Worm (Caenorhabditis elegans): ENCODE data around the gene fip-1.

fip-1 gene

DNA sequence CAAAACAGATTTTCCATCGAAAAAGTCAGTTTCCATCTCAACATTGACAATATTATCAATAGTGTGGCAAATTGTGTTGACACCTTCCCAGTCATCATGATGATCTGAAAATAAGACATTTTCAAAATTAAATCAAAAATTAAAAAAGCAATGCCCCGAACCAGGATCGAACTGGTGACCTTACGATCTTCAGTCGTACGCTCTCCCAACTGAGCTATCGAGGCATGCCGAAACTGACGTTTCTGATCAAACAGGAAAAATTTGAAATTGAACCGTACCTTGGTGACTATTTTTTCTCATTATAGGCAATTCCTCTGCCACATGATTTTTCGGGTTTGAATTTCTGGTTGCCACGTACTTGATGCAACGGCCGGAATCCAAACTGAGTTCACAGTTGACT is 13.9 kb downstream of the fip-1 start (continued):
- TF ChIP-seq F26F4.8 (GFP tag; conservative IDR thresholded peaks at IDR 0.05) (0 out of 2 replicates have a peak, but pooled peaks have one; percentile 36), spr-3 (GFP tag; optimal IDR thresholded peaks at IDR 0.05) (no peak), lin-38 (GFP tag; IDR thresholded peaks at IDR 0.05) (peak; percentile 44), nhr-111 (GFP tag; optimal IDR thresholded peaks at IDR 0.05) (no peak), nhr-25 (tag; optimal IDR thresholded peaks at IDR 0.05; ENCODE audit: borderline replicate concordance, insufficient read depth) (no peak), vab-7 (GFP tag; IDR thresholded peaks at IDR 0.05) (0 out of 2 replicates have a peak, but pooled peaks have one; percentile 51), Y5F2A.4 (GFP tag; optimal IDR thresholded peaks at IDR 0.05) (no peak), nhr-10 (tag; optimal IDR thresholded peaks at IDR 0.05) (no peak), spr-1 (tag; optimal IDR thresholded peaks at IDR 0.05) (no peak), pha-4 (GFP tag; IDR thresholded peaks at IDR 0.05) (no peak; the same call in 1 of the 2 replicates), pha-4 (tag; optimal IDR thresholded peaks at IDR 0.05) (no peak), arid-1 (GFP tag; conservative IDR thresholded peaks at IDR 0.05) (peak; percentile 42; the same call in 1 of the 2 replicates), ceh-82 (tag; optimal IDR thresholded peaks at IDR 0.05) (no peak), T26A8.4 (GFP tag; IDR thresholded peaks at IDR 0.05) (peak; percentile 35; the same call in 1 of the 2 replicates), Y48G9A.11 (GFP tag; IDR thresholded peaks at IDR 0.05) (peak; percentile 41; the same call in 1 of the 2 replicates), lsy-2 (tag; optimal IDR thresholded peaks at IDR 0.05) (no peak), snpc-1.2 (GFP tag; IDR thresholded peaks at IDR 0.05) (no peak), zfp-2 (tag; optimal IDR thresholded peaks at IDR 0.05) (no peak), dmd-8 (GFP tag; IDR thresholded peaks at IDR 0.05) (0 out of 2 replicates have a peak, but pooled peaks have one; percentile 18), zip-11 (GFP tag; IDR thresholded peaks at IDR 0.05) (no peak), lim-7 (GFP tag; IDR thresholded peaks at IDR 0.05) (peak; percentile 76), ama-1 (optimal IDR thresholded peaks at IDR 0.05) (peak; percentile 77), nhr-11 (tag; optimal IDR thresholded peaks at IDR 0.05) (no peak), egl-43 (GFP tag; IDR thresholded peaks at IDR 0.05) (no peak), dmd-9 (GFP tag; IDR thresholded peaks at IDR 0.05) (no peak)

DNA sequence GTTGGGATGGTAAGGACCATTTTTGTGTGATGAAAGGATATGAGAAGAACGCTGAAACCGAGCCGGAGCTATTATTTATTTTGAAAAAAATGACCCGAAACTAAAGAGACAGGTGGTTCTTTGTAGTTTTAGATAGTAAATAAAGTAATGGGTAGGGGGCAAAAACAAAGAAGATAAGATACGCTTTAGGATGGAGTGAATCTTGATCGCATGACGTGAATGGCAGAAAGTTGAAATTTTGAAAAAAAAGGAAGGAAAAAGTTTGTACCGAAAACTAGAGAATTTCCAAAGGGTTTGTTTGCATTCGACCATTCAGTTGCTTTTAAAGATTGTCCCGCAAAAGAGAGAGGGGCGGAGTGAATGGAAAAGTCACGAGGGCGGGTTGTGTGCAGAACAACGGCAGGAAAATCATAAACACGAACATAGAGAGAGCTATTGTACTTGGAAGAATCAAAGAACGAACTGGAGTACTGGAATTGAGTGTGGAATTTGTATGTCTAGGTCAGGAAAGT is 14.4 kb downstream of the fip-1 start, which contains the start of gene F22B7.9:
Gene F22B7.9 (minus strand): TSS at position 51 of the 512 bp plus-strand sequence.
- TF ChIP-seq R02D3.7 (tag; optimal IDR thresholded peaks at IDR 0.05) (no peak), ceh-62 (tag; optimal IDR thresholded peaks at IDR 0.05) (no peak), lin-38 (GFP tag; IDR thresholded peaks at IDR 0.05) (no peak), aha-1 (tag) (peak; percentile 83), dve-1 (tag; optimal IDR thresholded peaks at IDR 0.05; ENCODE audit: insufficient read depth) (peak; percentile 70), nhr-237 (tag; optimal IDR thresholded peaks at IDR 0.05) (no peak), daf-19 (GFP tag; conservative IDR thresholded peaks at IDR 0.05) (no peak), dpl-1 (GFP tag; optimal IDR thresholded peaks at IDR 0.05) (no peak), nhr-28 (tag; optimal IDR thresholded peaks at IDR 0.05) (peak; percentile 38), nhr-102 (tag; optimal IDR thresholded peaks at IDR 0.05) (no peak), lin-1 (GFP tag; IDR thresholded peaks at IDR 0.05) (no peak), cey-2 (tag; optimal IDR thresholded peaks at IDR 0.05; ENCODE audit: borderline replicate concordance, insufficient read depth) (no peak), nhr-48 (tag; optimal IDR thresholded peaks at IDR 0.05) (peak; percentile 6), unc-130 (GFP tag; optimal IDR thresholded peaks at IDR 0.05) (no peak), lin-39 (tag; optimal IDR thresholded peaks at IDR 0.05) (no peak), pha-4 (GFP tag; IDR thresholded peaks at IDR 0.05) (no peak), pha-4 (tag; optimal IDR thresholded peaks at IDR 0.05) (peak; percentile 39), spr-1 (tag; optimal IDR thresholded peaks at IDR 0.05) (peak; percentile 2), hlh-30 (tag; optimal IDR thresholded peaks at IDR 0.05; ENCODE audit: insufficient read depth) (peak; percentile 65), dmd-6 (GFP tag; IDR thresholded peaks at IDR 0.05) (peak; percentile 27; the same call in 1 of the 2 replicates), F49E8.2 (tag; optimal IDR thresholded peaks at IDR 0.05; ENCODE audit: borderline replicate concordance) (no peak), lin-13 (GFP tag; optimal IDR thresholded peaks at IDR 0.05) (no peak), F26F4.8 (GFP tag; conservative IDR thresholded peaks at IDR 0.05) (no peak), madf-5 (GFP tag; IDR thresholded peaks at IDR 0.05) (no peak), ztf-11 (tag; optimal IDR thresholded peaks at IDR 0.05) (no peak), hlh-11 (tag; optimal IDR thresholded peaks at IDR 0.05) (peak; percentile 53), Y5F2A.4 (GFP tag; optimal IDR thresholded peaks at IDR 0.05) (no peak), mdl-1 (tag; optimal IDR thresholded peaks at IDR 0.05) (peak in 1 of 2 experiments; percentile 39), ceh-28 (tag; optimal IDR thresholded peaks at IDR 0.05) (no peak), skn-1 (tag; optimal IDR thresholded peaks at IDR 0.05) (no peak)
